Fruit fly (Drosophila melanogaster) whole organism, prepupa: ENCODE data around the gene CG14442.

Source experiments
- CG3032 ChIP-seq: fragments of 200-800 bp; optimal IDR thresholded peaks from 2 replicates; lab custom pipeline; 2019; ENCODE audit warnings: missing biosample characterization, mild to moderate bottlenecking, missing genetic modification characterization, moderate library complexity
- CG32006 ChIP-seq: fragments of 200-800 bp; sonication (Bioruptor generic); optimal IDR thresholded peaks from 3 replicates; lab custom pipeline; 2017; ENCODE audit warnings: missing biosample characterization, mild to moderate bottlenecking, missing genetic modification characterization
- CG8119 ChIP-seq: fragments of 200-800 bp; sonication (Bioruptor generic); IDR thresholded peaks from 3 replicates; pipeline ENCODE4 v1.3.6; 2022; ENCODE audit warnings: missing biosample characterization, missing genetic modification characterization
- Hr39 ChIP-seq: fragments of 200-800 bp; sonication (Bioruptor generic); optimal IDR thresholded peaks from 2 replicates; lab custom pipeline; 2016; ENCODE audit warnings: missing biosample characterization, missing genetic modification characterization
- Smox ChIP-seq: fragments of 200-800 bp; sonication (Bioruptor generic); optimal IDR thresholded peaks from 3 replicates; lab custom pipeline; 2016; ENCODE audit warnings: missing biosample characterization, missing genetic modification characterization
- esn ChIP-seq: fragments of 200-800 bp; sonication (Bioruptor generic); optimal IDR thresholded peaks from 2 replicates; lab custom pipeline; 2016; ENCODE audit warnings: missing biosample characterization, mild to moderate bottlenecking, missing genetic modification characterization, moderate library complexity
- fd85E ChIP-seq: fragments of 200-800 bp; sonication (Bioruptor generic); optimal IDR thresholded peaks from 3 replicates; lab custom pipeline; 2016; ENCODE audit warnings: missing biosample characterization, missing genetic modification characterization

- TF ChIP-seq Smox (GFP tag; lab: Kevin White, UChicago) (no peak), CG32006 (GFP tag; lab: Kevin White, UChicago) (no peak), Hr39 (no peak), CG3032 (tag; lab: Kevin White, UChicago) (no peak), CG8119 (GFP tag; lab: Robert Waterston, UW) (no peak), fd85E (GFP tag; lab: Kevin White, UChicago) (no peak), esn (GFP tag; lab: Kevin White, UChicago) (no peak)
These were observed 20.9 kb downstream of the CG14442 start, which contains the start of the genes CG3198 and Mcm6 for dm6 chrX:6673637-6674487.
